Fruit fly (Drosophila melanogaster) Kc167 (cell line): ENCODE data around the gene LIMK1.

Experiments used
- Myc ChIP-seq: fragments of >200 bp; optimal IDR thresholded peaks from 2 replicates; lab custom pipeline; 2017; ENCODE audit warnings: missing external identifiers
- Sin3A ChIP-seq: fragments of >200 bp; optimal IDR thresholded peaks from 2 replicates; lab custom pipeline; 2018; ENCODE audit warnings: missing external identifiers
- h ChIP-seq: fragments of >200 bp; optimal IDR thresholded peaks from 3 replicates; lab custom pipeline; 2018; ENCODE audit warnings: missing external identifiers
- insv ChIP-seq: fragments of >200 bp; optimal IDR thresholded peaks from 3 replicates; lab custom pipeline; 2018; ENCODE audit warnings: missing external identifiers
- psq ChIP-seq: fragments of >200 bp; optimal IDR thresholded peaks from 2 replicates; lab custom pipeline; 2017; ENCODE audit warnings: missing external identifiers
- ttk ChIP-seq: sonication (Bioruptor generic); optimal IDR thresholded peaks from 2 replicates; lab custom pipeline; 2017; ENCODE audit warnings: missing external identifiers

Gene LIMK1

dm6 chrX:12581894-12582293, 10.1 kb downstream of the LIMK1 start:
- peak; percentile 99 for TF ChIP-seq ttk (lab: Kevin White, UChicago)
- TF ChIP-seq Myc (lab: Kevin White, UChicago) = no peak
- TF ChIP-seq insv (lab: Kevin White, UChicago) = no peak
- no peak for TF ChIP-seq psq
- no peak for TF ChIP-seq Sin3A (lab: Kevin White, UChicago)
- TF ChIP-seq h = no peak

dm6 chrX:12581305-12581676, 10.7 kb downstream of the LIMK1 start:
- TF ChIP-seq h (no peak), Myc (lab: Kevin White, UChicago) (no peak), Sin3A (lab: Kevin White, UChicago) (no peak), ttk (lab: Kevin White, UChicago) (no peak), insv (lab: Kevin White, UChicago) (no peak), psq (no peak)

dm6 chrX:12580498-12581304, 11.3 kb downstream of the LIMK1 start:
- TF ChIP-seq Myc (lab: Kevin White, UChicago) = no peak
- no peak for TF ChIP-seq psq
- TF ChIP-seq h = no peak
- no peak for TF ChIP-seq ttk (lab: Kevin White, UChicago)
- TF ChIP-seq Sin3A (lab: Kevin White, UChicago) = no peak
- TF ChIP-seq insv (lab: Kevin White, UChicago) = no peak

dm6 chrX:12580040-12580497, 11.9 kb downstream of the LIMK1 start:
- TF ChIP-seq h (no peak), Myc (lab: Kevin White, UChicago) (no peak), insv (lab: Kevin White, UChicago) (no peak), Sin3A (lab: Kevin White, UChicago) (no peak), ttk (lab: Kevin White, UChicago) (no peak), psq (no peak)

- TF ChIP-seq insv (lab: Kevin White, UChicago) = no peak
- TF ChIP-seq Sin3A (lab: Kevin White, UChicago) = no peak
- no peak for TF ChIP-seq h
- no peak for TF ChIP-seq ttk (lab: Kevin White, UChicago)
- TF ChIP-seq psq = no peak
- no peak for TF ChIP-seq Myc (lab: Kevin White, UChicago)
Measured at dm6 chrX:12579506-12579999, 12.4 kb downstream of the LIMK1 start.

dm6 chrX:12578701-12579372, 13.2 kb downstream of the LIMK1 start:
- TF ChIP-seq Sin3A (lab: Kevin White, UChicago) (no peak), h (no peak)

dm6 chrX:12578328-12578700, 13.7 kb downstream of the LIMK1 start:
- TF ChIP-seq Sin3A (lab: Kevin White, UChicago) = no peak

- TF ChIP-seq h (no peak), ttk (lab: Kevin White, UChicago) (no peak), psq (no peak), Sin3A (lab: Kevin White, UChicago) (no peak), insv (lab: Kevin White, UChicago) (no peak), Myc (lab: Kevin White, UChicago) (no peak)
Measured at dm6 chrX:12577722-12578121, 14.3 kb downstream of the LIMK1 start.

- no peak for TF ChIP-seq Sin3A (lab: Kevin White, UChicago)
- TF ChIP-seq insv (lab: Kevin White, UChicago) = no peak
- TF ChIP-seq Myc (lab: Kevin White, UChicago) = no peak
- TF ChIP-seq psq = no peak
- TF ChIP-seq h = no peak
- TF ChIP-seq ttk (lab: Kevin White, UChicago) = no peak
Measured at dm6 chrX:12575827-12576408, 16.1 kb downstream of the LIMK1 start.

dm6 chrX:12575292-12575826, 16.6 kb downstream of the LIMK1 start:
- TF ChIP-seq insv (lab: Kevin White, UChicago) (no peak), h (no peak), ttk (lab: Kevin White, UChicago) (no peak), Sin3A (lab: Kevin White, UChicago) (no peak), Myc (lab: Kevin White, UChicago) (no peak), psq (peak; percentile 10)

dm6 chrX:12574666-12575202, 17.3 kb downstream of the LIMK1 start:
- TF ChIP-seq psq (peak; percentile 32), Sin3A (lab: Kevin White, UChicago) (no peak)
